Fruit fly (Drosophila melanogaster): ENCODE results near the gene Lip4.

Lip4 gene

dm6 chr2L:10554676-10555075 lies 27.3 kb downstream of the Lip4 start:
- TF ChIP-seq gl (tag; optimal IDR thresholded peaks at IDR 0.05) (no peak), CG8159 (tag; optimal IDR thresholded peaks at IDR 0.05) (no peak), Snoo (tag; optimal IDR thresholded peaks at IDR 0.05) (no peak), CG4496 (GFP tag; IDR thresholded peaks at IDR 0.05) (no peak), CG34367 (tag; optimal IDR thresholded peaks at IDR 0.05) (no peak)

dm6 chr2L:10555269-10555668 lies 27.9 kb downstream of the Lip4 start:
- TF ChIP-seq CG17806 (tag; optimal IDR thresholded peaks at IDR 0.05): no peak
- 0 out of 3 replicates have a peak, but pooled peaks have one; percentile 7 for TF ChIP-seq fd96Ca (GFP tag; IDR thresholded peaks at IDR 0.05)
- TF ChIP-seq Snoo (tag; optimal IDR thresholded peaks at IDR 0.05): no peak

- TF ChIP-seq CG17806 (tag; optimal IDR thresholded peaks at IDR 0.05): peak; percentile 31
- no peak for TF ChIP-seq D1 (tag; optimal IDR thresholded peaks at IDR 0.05)
- TF ChIP-seq gl (tag; optimal IDR thresholded peaks at IDR 0.05): peak; percentile 0
- peak; percentile 0 for TF ChIP-seq Pif1B (GFP tag; optimal IDR thresholded peaks at IDR 0.05)
- TF ChIP-seq CG4496 (GFP tag; IDR thresholded peaks at IDR 0.05): no peak
- no peak for TF ChIP-seq CG32121 (GFP tag; IDR thresholded peaks at IDR 0.05)
- TF ChIP-seq CG13204 (GFP tag; optimal IDR thresholded peaks at IDR 0.05): no peak
- TF ChIP-seq CG8301 (tag; optimal IDR thresholded peaks at IDR 0.05): no peak
- no peak for TF ChIP-seq rn (GFP tag; IDR thresholded peaks at IDR 0.05)
- TF ChIP-seq CG8159 (tag; optimal IDR thresholded peaks at IDR 0.05): peak; percentile 60
- peak; percentile 43 for TF ChIP-seq CG15710 (tag; optimal IDR thresholded peaks at IDR 0.05)
- TF ChIP-seq fd96Ca (GFP tag; IDR thresholded peaks at IDR 0.05): no peak
- TF ChIP-seq Snoo (tag; optimal IDR thresholded peaks at IDR 0.05): peak; percentile 21
- TF ChIP-seq CG34367 (tag; optimal IDR thresholded peaks at IDR 0.05): peak; percentile 24
- TF ChIP-seq EcR (GFP tag; optimal IDR thresholded peaks at IDR 0.05): no peak
- no peak for TF ChIP-seq CG10348 (GFP tag; IDR thresholded peaks at IDR 0.05)
- no peak for TF ChIP-seq Ets98B (GFP tag; IDR thresholded peaks at IDR 0.05)
- TF ChIP-seq CG14655 (GFP tag; optimal IDR thresholded peaks at IDR 0.05): peak; percentile 3
- no peak for TF ChIP-seq CG12605 (GFP tag; IDR thresholded peaks at IDR 0.05)
- peak; percentile 18 for TF ChIP-seq CG9948 (tag; optimal IDR thresholded peaks at IDR 0.05)
- peak; percentile 9 for TF ChIP-seq Pif1A (GFP tag; optimal IDR thresholded peaks at IDR 0.05)
These were observed 38.3 kb downstream of the Lip4 start for dm6 chr2L:10565674-10566073.

dm6 chr2L:10566955-10567354 lies 39.6 kb downstream of the Lip4 start, which contains the start of gene CG6138:
Gene CG6138, plus strand, starts transcription at chr2L:10567255.
- no peak for TF ChIP-seq CG10348 (GFP tag; IDR thresholded peaks at IDR 0.05)

dm6 chr2L:10577692-10578091 lies 50.3 kb downstream of the Lip4 start, which contains the start of gene w-cup:
Gene w-cup, minus strand, starts transcription at chr2L:10577792.
- TF ChIP-seq CG10348 (GFP tag; IDR thresholded peaks at IDR 0.05) (no peak), CG12605 (GFP tag; IDR thresholded peaks at IDR 0.05) (no peak), CG15710 (tag; optimal IDR thresholded peaks at IDR 0.05) (no peak), fd96Ca (GFP tag; IDR thresholded peaks at IDR 0.05) (no peak), rn (GFP tag; IDR thresholded peaks at IDR 0.05) (no peak), CG8301 (tag; optimal IDR thresholded peaks at IDR 0.05) (no peak), D1 (tag; optimal IDR thresholded peaks at IDR 0.05) (no peak), EcR (GFP tag; optimal IDR thresholded peaks at IDR 0.05) (no peak), gl (tag; optimal IDR thresholded peaks at IDR 0.05) (no peak), Snoo (tag; optimal IDR thresholded peaks at IDR 0.05) (no peak), CG9948 (tag; optimal IDR thresholded peaks at IDR 0.05) (no peak), CG4496 (GFP tag; IDR thresholded peaks at IDR 0.05) (no peak), CG8159 (tag; optimal IDR thresholded peaks at IDR 0.05) (no peak), CG34367 (tag; optimal IDR thresholded peaks at IDR 0.05) (no peak), CG13204 (GFP tag; optimal IDR thresholded peaks at IDR 0.05) (no peak), CG32121 (GFP tag; IDR thresholded peaks at IDR 0.05) (no peak), Ets98B (GFP tag; IDR thresholded peaks at IDR 0.05) (no peak), Pif1B (GFP tag; optimal IDR thresholded peaks at IDR 0.05) (no peak), CG17806 (tag; optimal IDR thresholded peaks at IDR 0.05) (no peak)

- TF ChIP-seq CG13204 (GFP tag; optimal IDR thresholded peaks at IDR 0.05) (no peak), Ets98B (GFP tag; IDR thresholded peaks at IDR 0.05) (no peak), CG10348 (GFP tag; IDR thresholded peaks at IDR 0.05) (no peak), CG32121 (GFP tag; IDR thresholded peaks at IDR 0.05) (no peak), CG17806 (tag; optimal IDR thresholded peaks at IDR 0.05) (no peak), D1 (tag; optimal IDR thresholded peaks at IDR 0.05) (no peak), CG12605 (GFP tag; IDR thresholded peaks at IDR 0.05) (no peak)
These were observed 52.1 kb downstream of the Lip4 start, which contains the start of gene CG34160 for dm6 chr2L:10579453-10579852. Gene CG34160, plus strand, starts transcription at chr2L:10579753.
